Fruit fly (Drosophila melanogaster): Measurements from ENCODE around the gene CG17207.
"Not testable (repeated sequence)": the region's sequence is repeated elsewhere in the genome, so short reads cannot be mapped to it uniquely, and the experiment has no call there.

The CG17207 gene

dm6 chr3R:12439039-12439400 is at the start of gene CG17207, which contains the start of gene CG46427:
Gene CG17207 (minus strand): TSS chr3R:12439139.
Gene CG46427 (minus strand): TSS chr3R:12439139.
- TF ChIP-seq CG17801 (GFP tag; optimal IDR thresholded peaks at IDR 0.05; ENCODE audit: partially characterized antibody), result no peak

DNA sequence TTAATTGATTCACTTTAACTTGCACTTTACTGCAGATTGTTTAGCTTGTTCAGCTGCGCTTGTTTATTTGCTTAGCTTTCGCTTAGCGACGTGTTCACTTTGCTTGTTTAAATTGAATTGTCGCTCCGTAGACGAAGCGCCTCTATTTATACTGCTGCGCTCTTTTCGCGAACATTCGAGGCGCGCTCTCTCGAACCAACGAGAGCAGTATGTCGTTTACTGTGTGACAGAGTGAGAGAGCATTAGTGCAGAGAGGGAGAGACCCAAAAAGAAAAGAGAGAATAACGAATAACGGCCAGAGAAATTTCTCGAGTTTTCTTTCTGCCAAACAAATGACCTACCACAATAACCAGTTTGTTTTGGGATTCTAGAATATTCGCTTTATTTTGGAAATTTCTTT is 28.7 kb upstream of the CG17207 start, which contains the start of gene Hsp70Ba:
Gene Hsp70Ba, minus strand, starts transcription at position 102 of the 400 bp plus-strand sequence.
- not testable (repeated sequence) for TF ChIP-seq CG17801 (GFP tag; optimal IDR thresholded peaks at IDR 0.05; ENCODE audit: partially characterized antibody)

DNA sequence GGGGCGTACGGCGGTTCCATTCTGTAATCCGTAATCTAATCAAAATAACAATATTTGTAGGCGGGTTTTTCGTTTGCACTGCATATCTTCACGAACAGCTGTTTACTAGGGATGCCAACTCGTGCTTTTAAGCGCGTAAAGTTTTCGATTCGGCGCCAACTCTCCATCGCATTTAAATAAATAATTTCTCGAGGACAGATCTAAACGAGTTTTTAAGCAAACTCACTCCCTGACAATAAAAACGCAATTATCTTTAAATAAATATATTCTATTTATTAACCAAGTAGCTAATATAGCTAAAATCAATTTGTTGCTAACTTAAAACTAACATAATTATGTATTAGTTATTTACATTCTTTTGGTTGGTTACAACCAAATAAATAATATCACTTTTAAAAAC is 26.3 kb upstream of the CG17207 start, which contains the start of gene CG5608:
Gene CG5608, minus strand, starts transcription at position 101 of the 400 bp plus-strand sequence.
- not testable (repeated sequence) for TF ChIP-seq CG17801 (GFP tag; optimal IDR thresholded peaks at IDR 0.05; ENCODE audit: partially characterized antibody)

DNA sequence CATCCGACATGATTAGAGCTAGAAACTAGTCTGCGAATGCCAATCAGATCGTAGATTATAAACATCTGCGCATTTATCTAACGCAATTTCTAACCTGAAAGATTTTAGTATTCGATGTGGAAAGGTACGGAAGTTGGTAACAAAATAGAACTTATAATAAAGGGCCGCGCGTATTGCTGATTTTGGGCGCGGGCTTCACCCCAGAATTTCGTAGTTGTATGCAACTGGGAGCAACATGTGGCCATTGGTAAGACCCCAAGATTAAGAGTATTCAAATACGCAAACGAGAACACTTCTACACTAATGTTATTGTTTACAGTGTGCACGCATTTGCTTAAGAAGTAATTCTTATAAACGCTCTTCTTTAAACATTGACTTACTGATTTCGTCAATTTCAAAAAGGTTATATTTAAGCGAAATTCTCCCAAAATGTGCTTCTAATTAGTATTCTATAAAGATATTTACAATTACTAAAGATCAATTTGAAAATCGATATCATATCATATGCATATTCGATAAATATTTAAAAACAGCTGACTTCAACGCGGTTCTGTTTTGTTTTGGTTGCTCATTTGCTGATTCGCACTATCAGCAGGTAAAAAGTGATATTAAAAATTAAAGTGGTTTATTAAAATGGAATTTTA is 21.1 kb upstream of the CG17207 start, which contains the start of the genes CG5961 and Polr3C:
Gene CG5961, minus strand, starts transcription at position 416 of the 644 bp plus-strand sequence.
Gene Polr3C, plus strand, starts transcription at position 536 of the 644 bp plus-strand sequence.
- TF ChIP-seq CG17801 (GFP tag; optimal IDR thresholded peaks at IDR 0.05; ENCODE audit: partially characterized antibody), result peak; percentile 4

DNA sequence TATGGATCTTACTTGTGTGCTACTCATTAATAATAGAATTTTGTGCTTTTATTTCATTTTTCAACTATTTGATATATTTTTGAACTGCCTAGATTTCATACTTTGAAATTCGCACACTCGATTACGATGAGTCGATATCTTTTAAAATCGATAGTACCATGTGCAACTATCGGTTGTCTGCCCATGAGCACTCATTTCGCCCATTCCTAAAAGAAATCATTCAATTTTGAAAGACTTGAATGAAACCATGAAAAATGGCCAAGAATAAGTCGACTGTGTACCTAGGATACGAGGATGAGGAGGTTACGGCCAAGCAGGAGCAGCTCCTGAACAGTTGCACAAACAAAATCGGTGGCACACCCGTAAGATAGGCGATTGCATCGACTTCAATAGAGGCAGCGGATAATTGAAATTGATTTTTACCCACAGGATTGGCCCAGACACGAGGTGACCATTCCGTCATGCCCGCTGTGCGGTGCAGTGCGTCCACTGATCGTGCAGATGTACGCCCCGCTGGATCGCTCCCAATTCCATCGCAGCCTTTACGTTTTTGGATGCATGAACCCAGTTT is 17.5 kb upstream of the CG17207 start, which contains the start of gene trus:
Gene trus, plus strand, starts transcription at position 204 of the 571 bp plus-strand sequence.
- peak; percentile 30 for TF ChIP-seq CG17801 (GFP tag; optimal IDR thresholded peaks at IDR 0.05; ENCODE audit: partially characterized antibody)

DNA sequence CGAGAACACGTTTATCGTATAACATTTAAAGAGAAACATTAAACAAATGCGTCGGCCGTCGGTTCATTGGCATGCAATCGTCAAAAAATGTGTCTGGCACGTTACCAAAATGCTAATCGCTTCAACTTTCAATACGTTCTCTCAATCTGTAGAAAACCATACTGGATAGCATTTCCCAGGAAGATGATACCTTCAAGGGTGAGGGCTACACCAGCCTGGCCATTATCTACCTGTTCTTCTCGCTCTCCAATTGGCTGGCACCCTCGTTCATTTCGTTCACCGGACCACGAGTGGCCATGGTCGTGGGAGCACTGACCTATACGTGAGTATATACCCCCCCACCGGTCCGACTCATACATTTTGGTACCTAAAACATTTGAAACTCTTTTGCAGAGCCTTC is 15.6 kb upstream of the CG17207 start:
- no peak for TF ChIP-seq CG17801 (GFP tag; optimal IDR thresholded peaks at IDR 0.05; ENCODE audit: partially characterized antibody)

dm6 chr3R:12451888-12452514 is 13.1 kb upstream of the CG17207 start, which contains the start of gene CG5509:
Gene CG5509 (plus strand): TSS chr3R:12452464.
- no peak for TF ChIP-seq CG17801 (GFP tag; optimal IDR thresholded peaks at IDR 0.05; ENCODE audit: partially characterized antibody)

DNA sequence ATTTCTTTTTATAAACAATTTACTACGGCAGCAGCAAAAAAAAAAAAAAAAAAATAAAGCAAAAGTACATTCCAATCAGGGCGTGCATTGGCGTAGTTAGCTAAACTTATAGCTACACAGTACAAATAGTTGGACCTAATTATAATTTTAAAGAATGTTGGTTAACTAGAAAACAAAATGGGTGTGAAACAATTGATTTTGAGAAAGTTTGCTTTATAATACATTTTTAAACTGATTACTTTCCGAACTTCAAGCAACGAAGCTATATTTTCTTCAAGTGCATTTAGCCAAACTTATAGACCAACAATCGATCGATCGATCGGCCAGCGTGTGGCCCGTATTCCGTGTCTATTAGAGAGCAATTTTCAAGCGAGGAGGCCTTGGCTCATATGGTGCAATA is 12.4 kb upstream of the CG17207 start:
- TF ChIP-seq CG17801 (GFP tag; optimal IDR thresholded peaks at IDR 0.05; ENCODE audit: partially characterized antibody), result peak; percentile 60

DNA sequence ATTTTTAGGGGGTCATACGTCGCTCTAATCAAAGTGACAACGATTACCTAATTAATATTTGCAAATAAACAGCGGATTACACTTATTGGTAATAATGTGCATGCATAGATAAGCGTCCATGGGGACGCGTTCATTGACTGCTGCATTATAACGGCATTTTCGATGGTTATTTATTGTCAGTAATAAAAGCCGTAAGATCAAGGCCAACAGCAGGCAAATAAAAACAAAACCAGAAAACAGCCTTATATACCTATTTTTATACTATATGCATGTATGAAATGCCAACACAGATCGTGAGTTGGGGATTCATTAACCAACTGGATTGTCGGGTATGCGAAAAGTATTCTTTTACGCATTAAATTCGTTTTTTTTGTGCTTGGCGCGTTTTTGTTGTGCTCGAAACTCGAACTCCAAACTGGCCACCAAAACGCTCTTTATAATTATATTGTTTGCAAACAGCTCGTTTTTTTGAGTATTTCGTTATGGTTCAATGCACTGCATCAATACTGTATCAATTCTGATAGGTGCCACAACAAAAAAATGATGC is 11.8 kb upstream of the CG17207 start:
- TF ChIP-seq CG17801 (GFP tag; optimal IDR thresholded peaks at IDR 0.05; ENCODE audit: partially characterized antibody), result no peak

DNA sequence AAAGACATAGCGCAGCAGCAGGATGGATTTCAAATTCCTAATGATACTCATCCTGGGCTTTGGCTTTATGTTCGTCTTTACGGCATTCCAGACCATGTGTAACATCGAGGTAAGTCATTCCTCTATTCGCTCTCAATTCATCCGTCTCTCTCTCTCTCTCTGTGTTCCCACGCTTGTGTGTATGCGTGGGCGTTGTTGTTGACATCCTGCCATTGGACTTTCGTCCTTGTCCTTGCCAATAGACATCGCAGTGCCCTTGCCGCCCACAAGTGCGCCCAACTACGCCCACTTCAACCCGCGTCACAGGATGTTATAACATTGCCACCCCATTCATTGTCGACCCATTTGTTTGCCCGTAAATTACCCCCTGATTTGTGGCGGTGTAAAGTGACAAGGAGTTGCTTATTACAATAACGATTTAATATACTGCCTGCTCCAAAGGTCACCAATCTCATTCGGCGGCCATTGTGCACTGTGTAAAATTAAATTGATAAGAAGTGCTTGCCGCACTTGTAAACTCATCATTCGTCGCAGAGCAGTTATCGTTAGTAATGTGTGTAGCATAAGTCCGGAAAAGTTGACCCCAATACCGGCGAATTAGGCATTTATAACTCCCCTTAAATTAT is 10.8 kb upstream of the CG17207 start:
- TF ChIP-seq CG17801 (GFP tag; optimal IDR thresholded peaks at IDR 0.05; ENCODE audit: partially characterized antibody), result no peak

DNA sequence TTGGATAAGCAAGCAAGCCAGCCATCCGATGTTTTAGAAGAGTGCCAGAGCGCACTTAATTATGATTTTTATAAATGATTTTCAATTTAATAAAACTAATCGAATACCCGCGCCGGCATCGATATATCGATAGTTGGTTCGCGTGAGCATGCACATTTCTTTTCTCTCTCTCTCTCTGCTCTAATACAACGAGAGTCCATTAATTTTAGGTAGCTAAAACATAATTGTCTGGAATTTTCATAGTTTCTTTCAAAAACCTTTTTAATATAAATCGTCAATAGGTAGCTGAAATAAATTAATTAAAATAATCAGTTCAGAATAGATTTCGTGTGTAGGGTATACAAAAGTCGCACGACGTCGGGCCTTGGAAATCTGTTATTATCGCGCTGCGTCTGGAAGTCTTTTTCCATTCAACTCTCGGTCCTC is 10.0 kb upstream of the CG17207 start, which contains the start of gene CG18549:
Gene CG18549, plus strand, starts transcription at position 408 of the 426 bp plus-strand sequence.
- peak; percentile 100 for TF ChIP-seq CG17801 (GFP tag; optimal IDR thresholded peaks at IDR 0.05; ENCODE audit: partially characterized antibody)

DNA sequence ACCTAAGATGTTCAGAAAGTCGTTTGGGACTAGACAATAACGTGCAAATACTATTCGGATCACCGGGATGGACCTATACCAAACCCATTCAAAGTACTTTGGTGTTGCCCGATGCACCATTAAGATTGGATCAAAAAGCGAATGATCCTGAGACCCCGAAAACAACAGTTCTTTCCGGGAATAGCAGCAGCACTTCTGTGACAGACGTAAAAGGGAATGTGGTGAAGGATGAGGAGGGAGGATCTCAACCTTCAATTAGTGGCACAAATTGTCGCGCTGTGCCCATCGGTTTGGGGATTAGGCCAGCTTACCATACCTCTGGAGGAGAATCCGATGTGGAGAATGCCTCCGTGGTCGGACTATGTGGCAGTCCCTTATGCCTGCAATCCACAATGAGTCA is 9.4 kb upstream of the CG17207 start:
- TF ChIP-seq CG17801 (GFP tag; optimal IDR thresholded peaks at IDR 0.05; ENCODE audit: partially characterized antibody), result no peak

dm6 chr3R:12447353-12447752 is 8.4 kb upstream of the CG17207 start, which contains the start of gene vrs:
Gene vrs (plus strand): TSS chr3R:12447653.
- TF ChIP-seq CG17801 (GFP tag; optimal IDR thresholded peaks at IDR 0.05; ENCODE audit: partially characterized antibody), result no peak

dm6 chr3R:12445468-12445867 is 6.5 kb upstream of the CG17207 start:
- TF ChIP-seq CG17801 (GFP tag; optimal IDR thresholded peaks at IDR 0.05; ENCODE audit: partially characterized antibody), result no peak

DNA sequence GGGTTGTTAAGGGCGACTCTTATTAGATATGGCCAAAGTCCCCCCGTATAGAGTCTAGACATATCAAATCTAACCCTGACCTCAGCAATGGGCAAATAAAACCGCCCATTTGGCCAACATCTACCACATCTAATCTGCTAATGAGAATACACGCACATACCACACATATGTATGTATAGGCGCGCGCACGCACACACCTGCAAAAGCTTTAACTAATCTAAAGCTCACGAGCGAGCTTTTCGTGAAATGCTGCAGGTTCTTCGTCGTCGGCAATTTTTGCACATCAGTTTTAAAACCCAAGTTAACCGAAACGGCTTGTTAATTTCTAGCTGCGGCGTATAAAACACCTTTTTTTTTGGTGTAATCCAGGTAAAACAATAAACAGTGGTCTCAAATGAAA is 4.8 kb upstream of the CG17207 start:
- TF ChIP-seq CG17801 (GFP tag; optimal IDR thresholded peaks at IDR 0.05; ENCODE audit: partially characterized antibody), result no peak

Measured in ovary, adult (tissue).